Fruit fly (Drosophila melanogaster): ENCODE measurements around the gene side-VII.

- TF ChIP-seq esn (GFP tag; optimal IDR thresholded peaks at IDR 0.05), result no peak
- no peak for TF ChIP-seq topi (GFP tag; optimal IDR thresholded peaks at IDR 0.05)
- TF ChIP-seq Hr39 (GFP tag; optimal IDR thresholded peaks at IDR 0.05), result no peak
- TF ChIP-seq CG3032 (tag; optimal IDR thresholded peaks at IDR 0.05), result no peak
- TF ChIP-seq Sox14 (GFP tag; optimal IDR thresholded peaks at IDR 0.05), result no peak
- no peak for TF ChIP-seq spab (GFP tag; optimal IDR thresholded peaks at IDR 0.05)
- TF ChIP-seq CG6808 (GFP tag; optimal IDR thresholded peaks at IDR 0.05), result no peak
- no peak for TF ChIP-seq lz (GFP tag; optimal IDR thresholded peaks at IDR 0.05)
- no peak for TF ChIP-seq OdsH (GFP tag; optimal IDR thresholded peaks at IDR 0.05)
- TF ChIP-seq cyc (GFP tag; optimal IDR thresholded peaks at IDR 0.05), result no peak
- no peak for TF ChIP-seq Sox102F (GFP tag; optimal IDR thresholded peaks at IDR 0.05)
Measured at dm6 chr3R:9746267-9746666, 6.5 kb upstream of the side-VII start, which contains the start of gene CG34409.
